Worm (Caenorhabditis elegans): Measurements from ENCODE around the gene cct-4.

- TF ChIP-seq dve-1 (tag; optimal IDR thresholded peaks at IDR 0.05) (no peak), ama-1 (optimal IDR thresholded peaks at IDR 0.05) (no peak), pros-1 (tag; optimal IDR thresholded peaks at IDR 0.05) (no peak), tbx-2 (tag; optimal IDR thresholded peaks at IDR 0.05) (no peak), ceh-6 (GFP tag; optimal IDR thresholded peaks at IDR 0.05) (no peak), sdc-2 (tag; optimal IDR thresholded peaks at IDR 0.05) (no peak)
Measured at ce11 chrII:8267679-8268078, 15.8 kb upstream of the cct-4 start.
